Fruit fly (Drosophila melanogaster) whole organism, wandering third instar larva: ENCODE results near the gene Idh3a.

Experiments used
- Abd-B ChIP-seq: fragments of >200 bp; optimal IDR thresholded peaks from 2 replicates; lab custom pipeline; 2017; ENCODE audit warnings: missing biosample characterization, missing genetic modification characterization
- CG9705 ChIP-seq: fragments of 200-800 bp; sonication (Bioruptor generic); optimal IDR thresholded peaks from 2 replicates; lab custom pipeline; 2018; ENCODE audit warnings: missing biosample characterization, mild to moderate bottlenecking, missing genetic modification characterization
- CrebA ChIP-seq: fragments of 200-800 bp; sonication (Bioruptor generic); optimal IDR thresholded peaks from 2 replicates; lab custom pipeline; 2016; ENCODE audit warnings: missing biosample characterization, mild to moderate bottlenecking, missing genetic modification characterization, borderline replicate concordance
- Dif ChIP-seq: fragments of 200-275, 200-300 bp; sonication (Bioruptor generic); optimal IDR thresholded peaks from 2 replicates; lab custom pipeline; 2018; ENCODE audit warnings: missing biosample characterization, missing genetic modification characterization; ENCODE audit not compliant: partially characterized antibody
- GATAd ChIP-seq: sonication (Bioruptor generic); optimal IDR thresholded peaks from 2 replicates; lab custom pipeline; 2016; ENCODE audit warnings: missing biosample characterization, missing genetic modification characterization
- HLH106 ChIP-seq: fragments of 200-800 bp; optimal IDR thresholded peaks from 3 replicates; lab custom pipeline; 2019; ENCODE audit warnings: missing biosample characterization, mild to moderate bottlenecking, missing genetic modification characterization, moderate library complexity
- Hnf4 ChIP-seq: fragments of 200-800 bp; sonication (Bioruptor generic); optimal IDR thresholded peaks from 2 replicates; lab custom pipeline; 2016; ENCODE audit warnings: missing biosample characterization, mild to moderate bottlenecking, missing genetic modification characterization
- Hr78 ChIP-seq: fragments of >200 bp; optimal IDR thresholded peaks from 2 replicates; lab custom pipeline; 2017; ENCODE audit warnings: missing biosample characterization, missing genetic modification characterization
- Hr83 ChIP-seq: fragments of 200-300 bp; sonication (Bioruptor generic); optimal IDR thresholded peaks from 2 replicates; lab custom pipeline; 2016; ENCODE audit warnings: missing biosample characterization, mild to moderate bottlenecking, missing genetic modification characterization, moderate library complexity; ENCODE audit not compliant: poor library complexity, severe bottlenecking
- Jra ChIP-seq: sonication (Bioruptor generic); optimal IDR thresholded peaks from 2 replicates; lab custom pipeline; 2016; ENCODE audit warnings: missing biosample characterization, missing genetic modification characterization
- Mio ChIP-seq: sonication (Bioruptor generic); optimal IDR thresholded peaks from 2 replicates; lab custom pipeline; 2016; ENCODE audit warnings: missing biosample characterization, missing genetic modification characterization
- Myc ChIP-seq: fragments of >200 bp; optimal IDR thresholded peaks from 2 replicates; lab custom pipeline; 2017
- N ChIP-seq: fragments of >200 bp; optimal IDR thresholded peaks from 2 replicates; lab custom pipeline; 2018; ENCODE audit warnings: missing biosample characterization, missing external identifiers, missing genetic modification characterization
- OdsH ChIP-seq: fragments of 200-800 bp; sonication (Bioruptor generic); optimal IDR thresholded peaks from 2 replicates; lab custom pipeline; 2016; ENCODE audit warnings: missing biosample characterization, mild to moderate bottlenecking, missing genetic modification characterization
- Rel ChIP-seq, 2 experiments: fragments of 200-800 bp; sonication (Bioruptor generic) in 1 of 2; optimal IDR thresholded peaks; 2 replicates in 1 of 2; 3 replicates in 1 of 2; lab custom pipeline; 2016 to 2019; ENCODE audit warnings: mild to moderate bottlenecking in 2 of 2, missing biosample characterization in 2 of 2, missing genetic modification characterization in 2 of 2, moderate library complexity in 1 of 2
- Sp1 ChIP-seq: fragments of 200-800 bp; sonication (Bioruptor generic); optimal IDR thresholded peaks from 3 replicates; lab custom pipeline; 2019; ENCODE audit warnings: missing biosample characterization, mild to moderate bottlenecking, missing genetic modification characterization, moderate library complexity
- Vsx2 ChIP-seq: fragments of 200-300, 225-300 bp; sonication (Bioruptor generic); optimal IDR thresholded peaks from 2 replicates; lab custom pipeline; 2018; ENCODE audit warnings: missing biosample characterization, missing genetic modification characterization; ENCODE audit not compliant: partially characterized antibody
- brk ChIP-seq: fragments of 200-800 bp; sonication (Bioruptor generic); optimal IDR thresholded peaks from 2 replicates; lab custom pipeline; 2016; ENCODE audit warnings: missing biosample characterization, mild to moderate bottlenecking, missing genetic modification characterization
- dl ChIP-seq, 2 experiments: fragments of 175-275, 200-275 bp in 1 of 2; fragments of 200-275 bp in 1 of 2; sonication (Bioruptor generic); optimal IDR thresholded peaks; lab custom pipeline; 2018; ENCODE audit warnings: mild to moderate bottlenecking in 2 of 2, missing biosample characterization in 2 of 2, missing genetic modification characterization in 2 of 2, moderate library complexity in 2 of 2; ENCODE audit not compliant: partially characterized antibody in 2 of 2, insufficient read depth in 1 of 2
- dmrt93B ChIP-seq: fragments of 200-800 bp; sonication (Bioruptor generic); optimal IDR thresholded peaks from 2 replicates; lab custom pipeline; 2018; ENCODE audit warnings: missing biosample characterization, mild to moderate bottlenecking, missing genetic modification characterization
- foxo ChIP-seq, 2 experiments: fragments of 200-800 bp; sonication (Bioruptor generic); optimal IDR thresholded peaks; 2 replicates in 1 of 2; 3 replicates in 1 of 2; lab custom pipeline; 2016 to 2017; ENCODE audit warnings: missing biosample characterization in 2 of 2, missing genetic modification characterization in 2 of 2
- h ChIP-seq: fragments of 200-800 bp; sonication (Bioruptor generic); optimal IDR thresholded peaks from 3 replicates; lab custom pipeline; 2016; ENCODE audit warnings: missing biosample characterization, mild to moderate bottlenecking, missing genetic modification characterization
- jim ChIP-seq: fragments of 175-275, 200-325 bp; sonication (Bioruptor generic); optimal IDR thresholded peaks from 2 replicates; lab custom pipeline; 2016; ENCODE audit warnings: missing biosample characterization, mild to moderate bottlenecking, missing genetic modification characterization
- pan ChIP-seq: fragments of >200 bp; optimal IDR thresholded peaks from 2 replicates; lab custom pipeline; 2017
- sage ChIP-seq: fragments of 200-800 bp; sonication (Bioruptor generic); optimal IDR thresholded peaks from 2 replicates; lab custom pipeline; 2016; ENCODE audit warnings: missing biosample characterization, mild to moderate bottlenecking, missing genetic modification characterization
- usp ChIP-seq: fragments of >200 bp; optimal IDR thresholded peaks from 2 replicates; lab custom pipeline; 2017; ENCODE audit warnings: missing biosample characterization, missing genetic modification characterization
- woc ChIP-seq: sonication (Bioruptor generic); optimal IDR thresholded peaks from 2 replicates; lab custom pipeline; 2016; ENCODE audit warnings: missing biosample characterization, mild to moderate bottlenecking, missing genetic modification characterization

The Idh3a gene

dm6 chrX:19535394-19535793 lies 13.8 kb upstream of the Idh3a start:
- TF ChIP-seq Vsx2 (GFP tag; lab: Kevin White, UChicago) (no peak), HLH106 (tag; lab: Kevin White, UChicago) (no peak), jim (GFP tag; lab: Kevin White, UChicago) (no peak)

- TF ChIP-seq Hnf4 (no peak), Jra (GFP tag; lab: Kevin White, UChicago) (no peak), GATAd (no peak), Hr83 (GFP tag; lab: Kevin White, UChicago) (no peak), Rel (GFP tag; optimal IDR thresholded peaks at IDR 0.05; lab: Kevin White, UChicago) (no peak), Rel (tag; optimal IDR thresholded peaks at IDR 0.05; lab: Kevin White, UChicago) (no peak), Mio (GFP tag; lab: Kevin White, UChicago) (no peak), Sp1 (GFP tag; lab: Kevin White, UChicago) (no peak), Myc (no peak), sage (GFP tag; lab: Kevin White, UChicago) (no peak), Hr78 (GFP tag; lab: Kevin White, UChicago) (no peak), usp (no peak), HLH106 (tag; lab: Kevin White, UChicago) (no peak), Dif (GFP tag; lab: Kevin White, UChicago) (no peak), h (GFP tag; lab: Kevin White, UChicago) (no peak), pan (lab: Kevin White, UChicago) (no peak), foxo (GFP tag; optimal IDR thresholded peaks at IDR 0.05; lab: Kevin White, UChicago) (no peak), dmrt93B (GFP tag; lab: Kevin White, UChicago) (no peak)
These were observed 10.0 kb upstream of the Idh3a start, which contains the start of gene CG12231 for dm6 chrX:19531642-19532041. TSS of gene CG12231 (minus strand) at chrX:19531742.

- TF ChIP-seq brk (GFP tag; lab: Kevin White, UChicago) (no peak), N (GFP tag; lab: Kevin White, UChicago) (peak; percentile 84)
These were observed 987 bp upstream of the Idh3a start for dm6 chrX:19522597-19522996.

- TF ChIP-seq Jra (GFP tag; lab: Kevin White, UChicago) (no peak), brk (GFP tag; lab: Kevin White, UChicago) (no peak), pan (lab: Kevin White, UChicago) (no peak), Vsx2 (GFP tag; lab: Kevin White, UChicago) (no peak), usp (no peak), OdsH (GFP tag; lab: Kevin White, UChicago) (no peak), Sp1 (GFP tag; lab: Kevin White, UChicago) (no peak), CrebA (GFP tag; lab: Kevin White, UChicago) (no peak)
These were observed 722 bp downstream of the Idh3a start for dm6 chrX:19520888-19521287.

- no peak for TF ChIP-seq woc (GFP tag; lab: Kevin White, UChicago)
- no peak for TF ChIP-seq pan (lab: Kevin White, UChicago)
- TF ChIP-seq sage (GFP tag; lab: Kevin White, UChicago) = no peak
- TF ChIP-seq usp = no peak
- TF ChIP-seq OdsH (GFP tag; lab: Kevin White, UChicago) = no peak
- no peak for TF ChIP-seq CG9705
- TF ChIP-seq Abd-B = no peak
These were observed 1.2 kb downstream of the Idh3a start for dm6 chrX:19520376-19520775.

- TF ChIP-seq Hr83 (GFP tag; lab: Kevin White, UChicago) (no peak), dl (GFP tag; optimal IDR thresholded peaks at IDR 0.05; lab: Kevin White, UChicago; ENCODE audit: insufficient read depth in 1 of 2, partially characterized antibody in 2 of 2) (no peak)
These were observed 11.4 kb downstream of the Idh3a start for dm6 chrX:19510204-19510603.
